Fruit fly (Drosophila melanogaster): ENCODE data around the gene PpD3.

dm6 chr3R:9762955-9763931 lies 15.6 kb downstream of the PpD3 start, which contains the start of the genes Snap24 and CG8478:
- no peak for TF ChIP-seq CG8478 (optimal IDR thresholded peaks at IDR 0.05)
- no peak for TF ChIP-seq CTCF (optimal IDR thresholded peaks at IDR 0.05)

Measured in S2 (cell line).